Fruit fly (Drosophila melanogaster) whole organism, embryonic: ENCODE results near the gene Synd.

Experiments used
- Bgb ChIP-seq: fragments of 200-800 bp; sonication (Bioruptor generic); IDR thresholded peaks from 2 replicates; pipeline ENCODE4 v1.3.6; 2022; ENCODE audit warnings: missing biosample characterization, missing genetic modification characterization; ENCODE audit not compliant: partially characterized antibody
- CG10959 ChIP-seq: fragments of 200-800 bp; sonication (Bioruptor generic); IDR thresholded peaks from 2 replicates; pipeline ENCODE4 v1.3.6; 2022; ENCODE audit warnings: missing biosample characterization, missing genetic modification characterization
- CG13287 ChIP-seq: fragments of 200-800 bp; sonication (Bioruptor generic); IDR thresholded peaks from 2 replicates; pipeline ENCODE4 v1.3.6; 2022; ENCODE audit warnings: missing biosample characterization, missing genetic modification characterization; ENCODE audit not compliant: partially characterized antibody
- CG13624 ChIP-seq: fragments of 200-800 bp; sonication (Bioruptor generic); optimal IDR thresholded peaks from 2 replicates; lab custom pipeline; 2016; ENCODE audit warnings: missing biosample characterization, missing genetic modification characterization
- CG15073 ChIP-seq: fragments of 200-800 bp; sonication (Bioruptor generic); optimal IDR thresholded peaks from 2 replicates; lab custom pipeline; 2016; ENCODE audit warnings: missing biosample characterization, missing genetic modification characterization
- CG15269 ChIP-seq: fragments of 200-800 bp; sonication (Bioruptor generic); optimal IDR thresholded peaks from 2 replicates; lab custom pipeline; 2018; ENCODE audit warnings: missing biosample characterization, mild to moderate bottlenecking, missing genetic modification characterization, moderate library complexity
- CG15479 ChIP-seq: fragments of 200-800 bp; sonication (Bioruptor generic); optimal IDR thresholded peaks from 3 replicates; lab custom pipeline; 2019; ENCODE audit warnings: missing biosample characterization, mild to moderate bottlenecking, missing genetic modification characterization, moderate library complexity
- CG17186 ChIP-seq: fragments of 200-800 bp; sonication (Bioruptor generic); optimal IDR thresholded peaks from 3 replicates; lab custom pipeline; 2017; ENCODE audit warnings: missing biosample characterization, missing genetic modification reagents, missing genetic modification characterization
- CG18619 ChIP-seq: fragments of 200-800 bp; sonication (Bioruptor generic); optimal IDR thresholded peaks from 3 replicates; lab custom pipeline; 2017; ENCODE audit warnings: missing biosample characterization, mild to moderate bottlenecking, missing genetic modification characterization
- CG3847 ChIP-seq: fragments of 200-800 bp; sonication (Bioruptor generic); IDR thresholded peaks from 2 replicates; pipeline ENCODE4 v1.3.6; 2022; ENCODE audit warnings: missing biosample characterization, missing genetic modification characterization
- CG4424 ChIP-seq: fragments of 200-800 bp; sonication (Bioruptor generic); optimal IDR thresholded peaks from 3 replicates; lab custom pipeline; 2016; ENCODE audit warnings: missing biosample characterization, missing genetic modification characterization
- CG7357 ChIP-seq: fragments of 200-800 bp; sonication (Bioruptor generic); IDR thresholded peaks from 3 replicates; pipeline ENCODE4 v1.3.6; 2022; ENCODE audit warnings: missing biosample characterization, missing genetic modification characterization
- CG7928 ChIP-seq: fragments of 200-800 bp; sonication (Bioruptor generic); optimal IDR thresholded peaks from 2 replicates; lab custom pipeline; 2017; ENCODE audit warnings: missing biosample characterization, mild to moderate bottlenecking, missing genetic modification characterization
- CTCF ChIP-seq: fragments of 200-800 bp; sonication (Bioruptor generic); optimal IDR thresholded peaks from 2 replicates; lab custom pipeline; 2017; ENCODE audit warnings: missing biosample characterization, mild to moderate bottlenecking, missing genetic modification characterization, moderate library complexity
- CrebB ChIP-seq: fragments of 200-800 bp; sonication (Bioruptor generic); optimal IDR thresholded peaks from 3 replicates; lab custom pipeline; 2018; ENCODE audit warnings: missing biosample characterization, mild to moderate bottlenecking, missing genetic modification characterization
- Doc3 ChIP-seq: fragments of 200-800 bp; sonication (Bioruptor generic); IDR thresholded peaks from 3 replicates; pipeline ENCODE4 v1.3.6; 2022; ENCODE audit warnings: missing biosample characterization, missing genetic modification characterization; ENCODE audit not compliant: partially characterized antibody
- Dp ChIP-seq: fragments of 200-800 bp; sonication (Bioruptor generic); optimal IDR thresholded peaks from 2 replicates; lab custom pipeline; 2018; ENCODE audit warnings: missing biosample characterization, mild to moderate bottlenecking, missing genetic modification characterization, moderate library complexity
- Drgx ChIP-seq: fragments of 200-800 bp; sonication (Bioruptor generic); IDR thresholded peaks from 2 replicates; pipeline ENCODE4 v1.3.6; 2022; ENCODE audit warnings: missing biosample characterization, missing genetic modification characterization
- Ets65A ChIP-seq: fragments of 200-800 bp; sonication (Bioruptor generic); peaks from one replicate; lab custom pipeline; 2016; ENCODE audit warnings: missing biosample characterization, missing genetic modification characterization
- HLH3B ChIP-seq: fragments of 200-800 bp; sonication (Bioruptor generic); IDR thresholded peaks from 2 replicates; pipeline ENCODE4 v1.3.6; 2022; ENCODE audit warnings: missing biosample characterization, missing genetic modification characterization
- Hey ChIP-seq: fragments of 200-800 bp; sonication (Bioruptor generic); optimal IDR thresholded peaks from 3 replicates; lab custom pipeline; 2018; ENCODE audit warnings: missing biosample characterization, mild to moderate bottlenecking, missing genetic modification characterization
- Hr39 ChIP-seq: fragments of >200 bp; optimal IDR thresholded peaks from 2 replicates; lab custom pipeline; 2017
- MBD-R2 ChIP-seq: fragments of 200-800 bp; sonication (Bioruptor generic); IDR thresholded peaks from 2 replicates; pipeline ENCODE4 v1.3.6; 2022; ENCODE audit warnings: missing biosample characterization, missing genetic modification characterization
- Neu2 ChIP-seq: fragments of 200-800 bp; sonication (Bioruptor generic); optimal IDR thresholded peaks from 3 replicates; lab custom pipeline; 2016; ENCODE audit warnings: missing biosample characterization, missing genetic modification characterization, borderline replicate concordance
- Side ChIP-seq: fragments of 200-800 bp; sonication (Bioruptor generic); optimal IDR thresholded peaks from 2 replicates; lab custom pipeline; 2016; ENCODE audit warnings: missing biosample characterization, missing genetic modification characterization
- Trl ChIP-seq, 3 experiments: fragments of >200 bp in 2 of 3; fragments of 200-800 bp in 1 of 3; sonication (Bioruptor generic) in 1 of 3; optimal IDR thresholded peaks; 2 replicates in 1 of 3; 3 replicates in 2 of 3; lab custom pipeline; 2016 to 2017; ENCODE audit warnings: missing biosample characterization in 1 of 3, missing genetic modification characterization in 1 of 3
- Usf ChIP-seq: fragments of 200-800 bp; sonication (Bioruptor generic); optimal IDR thresholded peaks from 2 replicates; lab custom pipeline; 2017; ENCODE audit warnings: missing genotype, missing biosample characterization, missing genetic modification characterization
- ara ChIP-seq: fragments of 200-800 bp; sonication (Bioruptor generic); IDR thresholded peaks from 2 replicates; pipeline ENCODE4 v1.3.6; 2022; ENCODE audit warnings: missing biosample characterization, missing genetic modification characterization
- dan ChIP-seq: fragments of 200-800 bp; sonication (Bioruptor generic); IDR thresholded peaks from 2 replicates; pipeline ENCODE4 v1.3.6; 2022; ENCODE audit warnings: missing biosample characterization, missing genetic modification characterization
- disco-r ChIP-seq: fragments of 200-800 bp; sonication (Bioruptor generic); optimal IDR thresholded peaks from 2 replicates; lab custom pipeline; 2016; ENCODE audit warnings: missing biosample characterization, missing genetic modification characterization
- fru ChIP-seq: fragments of >200 bp; optimal IDR thresholded peaks from 2 replicates; lab custom pipeline; 2017
- knrl ChIP-seq: fragments of 200-800 bp; sonication (Bioruptor generic); IDR thresholded peaks from 3 replicates; pipeline ENCODE4 v1.3.6; 2022; ENCODE audit warnings: missing biosample characterization, missing genetic modification characterization; ENCODE audit not compliant: partially characterized antibody
- mirr ChIP-seq: fragments of 200-800 bp; sonication (Bioruptor generic); optimal IDR thresholded peaks from 3 replicates; lab custom pipeline; 2018; ENCODE audit warnings: missing biosample characterization, mild to moderate bottlenecking, missing genetic modification characterization
- nerfin-1 ChIP-seq: fragments of 200-800 bp; sonication (Bioruptor generic); optimal IDR thresholded peaks from 3 replicates; lab custom pipeline; 2019; ENCODE audit warnings: missing biosample characterization, mild to moderate bottlenecking, missing genetic modification characterization, moderate library complexity
- nom ChIP-seq: fragments of 200-800 bp; sonication (Bioruptor generic); optimal IDR thresholded peaks from 2 replicates; lab custom pipeline; 2017; ENCODE audit warnings: missing biosample characterization, missing genetic modification characterization, mild to moderate bottlenecking, moderate library complexity, missing genetic modification reagents
- seq ChIP-seq: fragments of 200-800 bp; sonication (Bioruptor generic); IDR thresholded peaks from 2 replicates; pipeline ENCODE4 v1.3.6; 2022; ENCODE audit warnings: missing biosample characterization, missing genetic modification characterization
- slbo ChIP-seq: fragments of 200-800 bp; sonication (Bioruptor generic); IDR thresholded peaks from 2 replicates; pipeline ENCODE4 v1.3.6; 2022; ENCODE audit warnings: missing biosample characterization, missing genetic modification characterization
- sqz ChIP-seq: fragments of 200-800 bp; sonication (Bioruptor generic); optimal IDR thresholded peaks from 3 replicates; lab custom pipeline; 2018; ENCODE audit warnings: missing biosample characterization, mild to moderate bottlenecking, missing genetic modification characterization

Synd gene

dm6 chr3R:20784436-20785368 is 47.9 kb upstream of the Synd start (continued):
- no peak for TF ChIP-seq knrl (GFP tag; lab: Robert Waterston, UW)
- no peak for TF ChIP-seq CTCF (GFP tag; lab: Kevin White, UChicago)
- TF ChIP-seq CG18619 (GFP tag; lab: Kevin White, UChicago): no peak
- TF ChIP-seq CG7928 (GFP tag; lab: Kevin White, UChicago): no peak
- TF ChIP-seq nom (GFP tag; lab: Kevin White, UChicago): peak; percentile 77

- no peak for TF ChIP-seq CG15073 (GFP tag; lab: Kevin White, UChicago)
- peak; percentile 37; the same call in 1 of the 2 replicates for TF ChIP-seq seq (GFP tag; lab: Robert Waterston, UW)
- TF ChIP-seq nerfin-1 (tag; lab: Kevin White, UChicago): peak; percentile 72
- TF ChIP-seq sqz (GFP tag; lab: Kevin White, UChicago): peak; percentile 62
Measured at dm6 chr3R:20788559-20788958, 44.0 kb upstream of the Synd start.

- peak; percentile 64 for TF ChIP-seq Ets65A
- no peak for TF ChIP-seq CG4424 (GFP tag; lab: Kevin White, UChicago)
- peak; percentile 62 for TF ChIP-seq Drgx (GFP tag; lab: Robert Waterston, UW)
Measured at dm6 chr3R:20790437-20790836, 42.2 kb upstream of the Synd start.

- TF ChIP-seq CG15479 (GFP tag; lab: Kevin White, UChicago) (peak; percentile 73), Usf (GFP tag; lab: Kevin White, UChicago) (no peak), ara (peak; percentile 29; the same call in 1 of the 2 replicates), CrebB (no peak), HLH3B (no peak), Trl (optimal IDR thresholded peaks at IDR 0.05; lab: Kevin White, UChicago) (peak in 1 of 2 experiments; percentile 23), Trl (GFP tag; optimal IDR thresholded peaks at IDR 0.05; lab: Kevin White, UChicago) (no peak), Doc3 (GFP tag; lab: Robert Waterston, UW) (0 out of 3 replicates have a peak, but pooled peaks have one; percentile 22)
Measured at dm6 chr3R:20791212-20791789, 41.3 kb upstream of the Synd start.

dm6 chr3R:20796949-20797348 is 35.6 kb upstream of the Synd start:
- TF ChIP-seq CG15073 (GFP tag; lab: Kevin White, UChicago) (no peak), Ets65A (peak; percentile 60)

- peak; percentile 88 for TF ChIP-seq Hr39
- TF ChIP-seq Hey (tag; lab: Kevin White, UChicago): peak; percentile 5
- no peak for TF ChIP-seq Bgb (GFP tag; lab: Robert Waterston, UW)
- no peak for TF ChIP-seq CG3847 (GFP tag; lab: Robert Waterston, UW)
Measured at dm6 chr3R:20802253-20802652, 30.3 kb upstream of the Synd start.

- TF ChIP-seq CG13624 (GFP tag; lab: Kevin White, UChicago): no peak
- TF ChIP-seq fru (lab: Kevin White, UChicago): no peak
- TF ChIP-seq Side (GFP tag; lab: Kevin White, UChicago): no peak
- TF ChIP-seq Dp: peak; percentile 89
- TF ChIP-seq CG15479 (GFP tag; lab: Kevin White, UChicago): no peak
- peak; percentile 37 for TF ChIP-seq CG17186 (GFP tag; lab: Kevin White, UChicago)
- no peak for TF ChIP-seq CG10959 (GFP tag; lab: Robert Waterston, UW)
- no peak for TF ChIP-seq slbo
- TF ChIP-seq CG15269 (tag; lab: Kevin White, UChicago): no peak
- TF ChIP-seq mirr (GFP tag; lab: Kevin White, UChicago): no peak
- peak; percentile 66; the same call in 1 of the 2 replicates for TF ChIP-seq MBD-R2 (GFP tag; lab: Robert Waterston, UW)
- no peak for TF ChIP-seq Neu2 (GFP tag; lab: Kevin White, UChicago)
- peak; percentile 79 for TF ChIP-seq CG13287 (GFP tag; lab: Robert Waterston, UW)
- no peak for TF ChIP-seq disco-r
- TF ChIP-seq dan (GFP tag; lab: Robert Waterston, UW): no peak
- no peak for TF ChIP-seq CG7357 (GFP tag; lab: Robert Waterston, UW)
Measured at dm6 chr3R:20816008-20816407, 16.6 kb upstream of the Synd start, which contains the start of gene Fancd2. Gene Fancd2, minus strand, starts transcription at chr3R:20816190.
